Fruit fly (Drosophila melanogaster): ENCODE measurements around the gene NetA.

Gene NetA

dm6 chrX:14653691-14654090 is at the start of gene NetA:
Gene NetA (minus strand): TSS chrX:14653928.
- TF ChIP-seq CG8478 (optimal IDR thresholded peaks at IDR 0.05) (no peak), CTCF (optimal IDR thresholded peaks at IDR 0.05) (no peak)

DNA sequence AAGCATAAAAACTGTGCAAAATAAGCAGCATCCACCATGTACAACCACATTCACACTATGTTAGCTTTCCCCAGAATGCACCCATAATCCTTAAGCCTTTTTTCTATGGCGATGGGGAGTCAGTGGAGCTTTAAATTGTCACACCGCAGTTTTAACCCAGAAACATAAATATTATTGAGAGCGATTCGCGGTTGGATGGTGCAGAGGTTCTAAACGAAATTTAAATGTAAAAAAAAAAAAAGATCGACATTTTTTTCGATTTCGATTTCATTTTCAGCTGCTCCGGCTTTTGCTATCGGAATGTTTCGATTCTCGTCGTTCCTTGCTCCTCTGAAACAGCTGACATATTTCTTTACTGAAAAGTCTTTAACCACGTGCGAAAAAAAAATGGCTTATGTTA is 48.3 kb upstream of the NetA start, which contains the start of gene CG43088:
TSS of gene CG43088 (plus strand) at position 301 of the 400 bp plus-strand sequence.
- TF ChIP-seq CG8478 (optimal IDR thresholded peaks at IDR 0.05) (no peak), CTCF (optimal IDR thresholded peaks at IDR 0.05) (no peak)

DNA sequence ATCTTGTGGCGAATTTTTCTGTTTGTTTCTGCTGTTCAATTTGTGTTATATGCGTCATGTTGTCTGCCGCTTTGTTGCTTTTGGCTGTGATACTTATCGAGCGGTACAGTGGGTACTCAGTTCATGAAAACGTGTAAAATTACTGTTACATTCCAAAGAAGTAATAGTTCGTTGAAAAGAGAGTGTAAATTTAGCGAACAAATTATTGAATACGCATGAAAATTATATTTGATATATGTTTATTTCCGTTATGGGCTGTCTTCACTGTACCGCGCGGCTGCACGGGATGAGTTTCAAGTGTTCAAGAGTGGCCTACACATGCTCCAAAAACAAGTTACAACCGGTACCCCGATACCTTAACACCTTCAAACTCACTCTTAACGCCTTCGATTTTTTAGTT is 35.4 kb upstream of the NetA start:
- TF ChIP-seq CTCF (optimal IDR thresholded peaks at IDR 0.05) (no peak), CG8478 (optimal IDR thresholded peaks at IDR 0.05) (no peak)

DNA sequence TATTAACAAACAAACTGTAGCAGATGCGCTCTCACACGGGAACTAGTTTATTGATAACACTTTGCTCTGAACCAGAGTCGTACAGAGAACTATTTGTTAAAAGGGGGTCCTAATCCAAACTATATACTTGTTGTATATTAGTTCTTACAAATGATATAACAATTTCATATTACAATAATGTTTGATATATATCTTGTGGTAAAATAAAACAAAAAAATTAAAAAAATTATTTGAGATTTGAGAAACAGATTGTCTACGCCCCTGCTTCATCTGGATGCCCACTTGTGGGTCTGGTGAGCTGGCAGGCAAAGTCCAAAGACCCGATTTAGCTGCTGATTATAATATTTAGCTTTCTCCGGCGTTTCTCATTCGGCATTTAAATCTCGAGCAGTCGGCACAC is 25.5 kb upstream of the NetA start, which contains the start of gene CG5321:
TSS of gene CG5321 (plus strand) at position 380 of the 400 bp plus-strand sequence.
- TF ChIP-seq CG8478 (optimal IDR thresholded peaks at IDR 0.05) (no peak), CTCF (optimal IDR thresholded peaks at IDR 0.05) (no peak)

dm6 chrX:14678128-14678527 is 24.4 kb upstream of the NetA start:
- no peak for TF ChIP-seq CG8478 (optimal IDR thresholded peaks at IDR 0.05)
- TF ChIP-seq CTCF (optimal IDR thresholded peaks at IDR 0.05), result no peak

DNA sequence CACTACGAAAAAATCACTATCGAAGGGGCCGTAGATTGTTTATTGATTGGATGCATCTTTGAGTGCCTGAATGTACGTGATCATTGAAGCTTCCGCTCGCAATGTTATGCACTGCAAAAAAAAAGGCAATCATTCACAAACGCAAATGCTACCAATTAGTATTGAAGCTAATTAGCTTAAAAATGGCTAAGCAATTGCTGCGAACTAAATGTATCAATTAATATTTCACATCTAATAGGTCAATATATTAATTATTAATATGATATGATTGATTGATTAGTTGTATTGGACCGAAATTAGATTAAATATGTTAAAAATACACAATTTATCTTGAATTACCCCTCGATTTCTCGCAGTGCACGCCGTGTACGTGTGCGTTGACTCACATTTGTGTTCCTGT is 15.5 kb upstream of the NetA start:
- TF ChIP-seq CTCF (optimal IDR thresholded peaks at IDR 0.05) (no peak), CG8478 (optimal IDR thresholded peaks at IDR 0.05) (no peak)

DNA sequence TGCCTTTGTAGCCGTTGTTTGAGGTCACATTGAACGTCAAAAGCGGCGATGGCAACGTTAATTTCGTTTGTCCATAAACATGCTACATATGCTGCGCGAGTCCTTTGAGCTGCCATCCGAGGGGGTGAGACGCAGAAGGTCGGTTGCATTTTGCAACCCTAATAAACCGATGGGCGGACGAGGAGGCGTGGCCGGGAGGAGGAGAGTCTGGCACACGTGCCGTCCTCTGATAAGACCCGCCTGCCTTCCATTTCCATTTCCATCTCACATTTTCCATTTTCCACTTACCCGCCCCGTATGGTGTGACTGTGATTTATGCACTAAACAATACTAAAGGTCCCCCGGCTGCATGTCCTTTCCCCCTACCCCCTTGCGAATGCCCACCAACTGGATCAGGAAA is 4.0 kb downstream of the NetA start:
- TF ChIP-seq CTCF (optimal IDR thresholded peaks at IDR 0.05) (no peak), CG8478 (optimal IDR thresholded peaks at IDR 0.05) (no peak)

DNA sequence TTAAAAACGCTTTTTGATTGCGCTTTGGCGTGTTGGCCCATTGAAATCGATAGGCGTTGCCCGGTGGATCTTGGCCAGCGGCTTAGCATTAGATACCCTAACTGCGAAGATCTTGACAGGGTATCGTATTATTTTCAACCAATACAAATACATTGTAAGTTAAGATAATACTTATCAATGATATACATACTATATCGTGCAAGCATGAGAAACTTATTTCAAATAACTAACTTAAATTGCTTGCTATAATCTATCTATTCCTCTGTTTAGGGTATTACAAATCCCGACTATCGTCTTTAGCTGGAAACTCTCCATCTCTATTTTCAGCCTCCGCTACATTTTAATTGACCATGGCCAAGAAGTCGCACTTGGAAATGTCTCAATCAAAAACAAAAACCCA is 19.0 kb downstream of the NetA start:
- no peak for TF ChIP-seq CTCF (optimal IDR thresholded peaks at IDR 0.05)
- TF ChIP-seq CG8478 (optimal IDR thresholded peaks at IDR 0.05), result no peak

DNA sequence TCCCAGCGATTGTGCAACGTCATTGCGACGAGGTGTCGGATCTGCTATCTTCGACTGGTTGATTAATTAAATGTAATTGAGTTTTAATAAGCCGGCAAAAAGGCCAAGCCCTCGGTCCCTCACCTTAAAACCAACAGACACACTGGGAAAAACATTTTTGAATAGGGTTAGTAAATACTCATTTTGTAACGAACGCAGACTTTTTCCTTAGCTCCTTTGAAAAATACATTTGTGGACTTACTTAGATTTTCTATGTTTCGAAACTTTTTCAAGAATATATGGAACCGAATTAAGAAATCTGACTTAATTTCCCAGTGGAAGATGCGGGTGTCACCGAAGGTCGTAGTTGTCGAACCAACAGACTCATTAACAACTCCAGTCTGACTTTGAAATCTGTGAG is 19.5 kb downstream of the NetA start:
- TF ChIP-seq CTCF (optimal IDR thresholded peaks at IDR 0.05) (no peak), CG8478 (optimal IDR thresholded peaks at IDR 0.05) (no peak)

DNA sequence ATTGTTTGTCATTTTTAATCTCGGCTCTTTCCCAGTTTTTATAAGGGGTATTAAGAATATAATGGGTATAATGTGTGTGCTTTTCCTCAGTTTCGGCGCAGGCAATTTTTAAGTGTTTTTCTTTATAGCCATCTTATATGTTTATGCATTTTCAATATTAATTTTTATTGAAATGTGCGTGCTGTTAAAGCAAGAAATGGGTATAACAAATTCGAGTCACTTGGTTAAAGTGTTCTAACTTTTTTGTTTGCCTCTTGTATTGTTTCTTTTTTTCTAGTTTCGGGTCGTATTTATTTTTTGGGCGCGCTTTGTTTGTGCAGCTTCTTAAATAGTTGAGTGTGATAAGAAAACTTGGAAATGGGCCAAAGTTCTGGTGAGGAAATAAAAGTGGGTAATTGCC is 20.6 kb downstream of the NetA start:
- TF ChIP-seq CTCF (optimal IDR thresholded peaks at IDR 0.05), result no peak
- TF ChIP-seq CG8478 (optimal IDR thresholded peaks at IDR 0.05), result no peak

DNA sequence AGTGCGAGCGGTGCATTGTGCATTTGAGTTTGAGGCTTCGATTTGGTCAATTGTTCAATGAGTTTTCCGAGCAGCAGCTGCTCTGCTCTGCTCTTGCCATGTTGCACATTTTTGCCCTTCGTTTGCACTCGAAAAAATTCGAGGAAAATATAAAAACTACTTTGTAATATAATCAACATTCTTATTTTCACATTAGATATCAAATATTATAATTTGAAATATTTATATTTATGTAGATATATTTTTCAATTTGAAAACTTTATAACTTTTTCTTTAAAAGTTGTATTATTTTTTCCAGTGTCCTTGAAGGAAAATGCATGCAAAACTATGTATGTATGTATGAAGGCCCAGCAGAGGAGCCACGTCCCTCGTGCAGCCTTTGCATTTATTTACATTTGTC is 24.3 kb downstream of the NetA start:
- no peak for TF ChIP-seq CTCF (optimal IDR thresholded peaks at IDR 0.05)
- TF ChIP-seq CG8478 (optimal IDR thresholded peaks at IDR 0.05), result no peak

dm6 chrX:14627080-14627796 is 26.5 kb downstream of the NetA start:
- TF ChIP-seq CTCF (optimal IDR thresholded peaks at IDR 0.05), result no peak
- TF ChIP-seq CG8478 (optimal IDR thresholded peaks at IDR 0.05), result no peak

- no peak for TF ChIP-seq CG8478 (optimal IDR thresholded peaks at IDR 0.05)
These were observed 31.5 kb downstream of the NetA start for dm6 chrX:14622179-14622578.

DNA sequence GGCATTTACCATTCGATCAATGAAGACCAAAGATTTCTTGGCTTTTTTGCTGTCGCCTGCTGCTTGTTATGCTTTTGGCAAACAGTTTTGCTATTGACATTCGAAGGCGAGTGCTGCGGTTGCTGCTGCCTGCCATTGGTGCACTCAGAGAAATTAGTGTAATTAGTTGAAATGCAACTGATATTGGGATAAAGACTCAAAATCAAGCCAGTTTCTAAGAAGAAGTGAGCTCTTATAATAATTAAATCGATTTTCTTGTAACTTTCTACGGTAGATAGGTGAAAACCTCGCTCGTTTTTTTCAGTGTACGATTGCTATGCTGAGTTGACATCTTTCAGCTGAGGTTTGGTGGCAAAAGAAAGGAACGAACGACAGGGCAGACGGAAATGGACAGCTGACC is 32.3 kb downstream of the NetA start:
- TF ChIP-seq CTCF (optimal IDR thresholded peaks at IDR 0.05) (no peak), CG8478 (optimal IDR thresholded peaks at IDR 0.05) (no peak)

dm6 chrX:14612302-14612701 is 41.4 kb downstream of the NetA start:
- no peak for TF ChIP-seq CTCF (optimal IDR thresholded peaks at IDR 0.05)

- no peak for TF ChIP-seq CTCF (optimal IDR thresholded peaks at IDR 0.05)
- TF ChIP-seq CG8478 (optimal IDR thresholded peaks at IDR 0.05), result no peak
These were observed 44.5 kb downstream of the NetA start for dm6 chrX:14609222-14609621.

dm6 chrX:14606873-14607272 is 46.9 kb downstream of the NetA start:
- TF ChIP-seq CTCF (optimal IDR thresholded peaks at IDR 0.05) (no peak), CG8478 (optimal IDR thresholded peaks at IDR 0.05) (no peak)
